Worm (Caenorhabditis elegans): ENCODE data around the gene ZC178.2.
A peak's percentile ranks its signal among the peaks of the same experiment; 100 is the strongest.

Gene ZC178.2

DNA sequence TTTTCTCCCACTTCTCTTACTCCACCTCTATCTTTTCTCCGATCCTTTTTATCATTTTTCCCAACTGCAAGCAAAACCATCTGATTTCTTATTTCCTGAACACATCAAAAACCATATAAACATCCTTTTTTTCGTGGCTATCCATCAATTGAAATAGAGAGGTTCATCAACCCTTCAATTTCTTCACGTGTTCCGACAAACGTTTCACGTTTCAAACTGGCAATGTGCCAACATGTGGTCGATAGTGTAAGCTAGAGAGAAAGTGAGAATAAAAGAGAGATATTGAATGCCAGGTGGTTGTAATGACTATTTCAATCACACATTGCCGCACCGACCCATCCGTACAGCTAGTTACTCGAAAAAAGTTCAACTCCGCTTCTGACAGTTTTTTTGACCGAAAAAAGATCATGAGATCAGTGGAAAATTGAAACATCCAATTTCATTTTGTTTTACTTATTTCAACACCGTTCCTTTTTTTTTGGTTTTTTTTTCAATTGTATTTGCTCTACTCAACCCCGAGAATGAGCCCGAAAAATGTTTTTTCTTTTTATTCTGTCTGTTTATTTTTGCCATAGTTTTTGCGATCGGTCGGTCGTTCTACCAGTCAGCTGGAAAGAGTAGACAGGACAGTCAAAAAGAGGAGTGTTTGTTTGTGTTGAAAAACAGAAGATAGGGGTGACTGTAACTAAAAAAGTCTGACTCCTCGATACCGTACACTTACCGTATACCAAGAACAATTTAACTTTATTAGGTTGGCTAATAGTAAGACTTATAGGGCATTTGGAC lies 53.0 kb downstream of the ZC178.2 start:
- TF ChIP-seq lsy-12 (tag; optimal IDR thresholded peaks at IDR 0.05): no peak
- TF ChIP-seq ama-1 (optimal IDR thresholded peaks at IDR 0.05): no peak
- peak; percentile 51 for TF ChIP-seq egl-5 (tag; optimal IDR thresholded peaks at IDR 0.05)
- TF ChIP-seq pqm-1 (tag; optimal IDR thresholded peaks at IDR 0.05): no peak
- no peak for TF ChIP-seq hmg-11 (tag; optimal IDR thresholded peaks at IDR 0.05)
- TF ChIP-seq aly-2 (tag; optimal IDR thresholded peaks at IDR 0.05): no peak
- no peak for TF ChIP-seq egl-27 (tag; optimal IDR thresholded peaks at IDR 0.05)
- TF ChIP-seq ceh-9 (tag; optimal IDR thresholded peaks at IDR 0.05): no peak
- no peak for TF ChIP-seq nhr-76 (tag; optimal IDR thresholded peaks at IDR 0.05)
- TF ChIP-seq sea-2 (GFP tag; optimal IDR thresholded peaks at IDR 0.05): no peak
- TF ChIP-seq nhr-77 (tag; optimal IDR thresholded peaks at IDR 0.05): no peak
- no peak for TF ChIP-seq nhr-28 (tag; optimal IDR thresholded peaks at IDR 0.05)
- no peak for TF ChIP-seq jun-1 (tag; optimal IDR thresholded peaks at IDR 0.05)
- TF ChIP-seq ceh-82 (tag; optimal IDR thresholded peaks at IDR 0.05): no peak
- no peak for TF ChIP-seq elt-3 (tag; optimal IDR thresholded peaks at IDR 0.05)
- peak; percentile 48 for TF ChIP-seq nhr-43 (tag; optimal IDR thresholded peaks at IDR 0.05; ENCODE audit: poor library complexity, severe bottlenecking)
- no peak for TF ChIP-seq snpc-4 (tag; optimal IDR thresholded peaks at IDR 0.05)
- TF ChIP-seq unc-62 (GFP tag; optimal IDR thresholded peaks at IDR 0.05): peak; percentile 24
- no peak for TF ChIP-seq elt-2 (tag; optimal IDR thresholded peaks at IDR 0.05)
- TF ChIP-seq ztf-4 (tag; optimal IDR thresholded peaks at IDR 0.05): no peak
- no peak for TF ChIP-seq R02D3.7 (tag; optimal IDR thresholded peaks at IDR 0.05)
- no peak for TF ChIP-seq nhr-67 (tag; optimal IDR thresholded peaks at IDR 0.05)
- TF ChIP-seq unc-39 (tag; optimal IDR thresholded peaks at IDR 0.05): no peak
- no peak for TF ChIP-seq daf-12 (tag; optimal IDR thresholded peaks at IDR 0.05)
- TF ChIP-seq zag-1 (tag; optimal IDR thresholded peaks at IDR 0.05): no peak
- TF ChIP-seq skn-1 (tag; optimal IDR thresholded peaks at IDR 0.05): no peak
- TF ChIP-seq lin-15B (tag; optimal IDR thresholded peaks at IDR 0.05): no peak
- TF ChIP-seq nhr-12 (tag; optimal IDR thresholded peaks at IDR 0.05): no peak
- TF ChIP-seq elt-1 (tag; optimal IDR thresholded peaks at IDR 0.05): no peak
- TF ChIP-seq fkh-2 (tag; optimal IDR thresholded peaks at IDR 0.05): no peak
- no peak for TF ChIP-seq nhr-11 (tag; optimal IDR thresholded peaks at IDR 0.05)
- no peak for TF ChIP-seq tbx-2 (tag; optimal IDR thresholded peaks at IDR 0.05)
- no peak for TF ChIP-seq nhr-237 (tag; optimal IDR thresholded peaks at IDR 0.05)
- peak; percentile 6 for TF ChIP-seq nfya-1 (tag; optimal IDR thresholded peaks at IDR 0.05; ENCODE audit: insufficient read depth)
- peak; percentile 45 for TF ChIP-seq lin-39 (tag; optimal IDR thresholded peaks at IDR 0.05)
- TF ChIP-seq mml-1 (tag; optimal IDR thresholded peaks at IDR 0.05): no peak
- TF ChIP-seq ZK546.5 (tag; optimal IDR thresholded peaks at IDR 0.05): no peak
- peak; percentile 73 for TF ChIP-seq pha-4 (tag; optimal IDR thresholded peaks at IDR 0.05)
- TF ChIP-seq nhr-23 (tag; optimal IDR thresholded peaks at IDR 0.05): peak; percentile 25
- TF ChIP-seq mdl-1 (tag; optimal IDR thresholded peaks at IDR 0.05): no peak
- TF ChIP-seq ztf-11 (tag; optimal IDR thresholded peaks at IDR 0.05): no peak
- TF ChIP-seq fkh-10 (GFP tag; optimal IDR thresholded peaks at IDR 0.05): no peak
- TF ChIP-seq ceh-16 (tag; optimal IDR thresholded peaks at IDR 0.05): no peak
- no peak for TF ChIP-seq ceh-28 (tag; optimal IDR thresholded peaks at IDR 0.05)
- no peak for TF ChIP-seq eor-1 (tag; optimal IDR thresholded peaks at IDR 0.05)
- TF ChIP-seq nhr-25 (tag; optimal IDR thresholded peaks at IDR 0.05): no peak

DNA sequence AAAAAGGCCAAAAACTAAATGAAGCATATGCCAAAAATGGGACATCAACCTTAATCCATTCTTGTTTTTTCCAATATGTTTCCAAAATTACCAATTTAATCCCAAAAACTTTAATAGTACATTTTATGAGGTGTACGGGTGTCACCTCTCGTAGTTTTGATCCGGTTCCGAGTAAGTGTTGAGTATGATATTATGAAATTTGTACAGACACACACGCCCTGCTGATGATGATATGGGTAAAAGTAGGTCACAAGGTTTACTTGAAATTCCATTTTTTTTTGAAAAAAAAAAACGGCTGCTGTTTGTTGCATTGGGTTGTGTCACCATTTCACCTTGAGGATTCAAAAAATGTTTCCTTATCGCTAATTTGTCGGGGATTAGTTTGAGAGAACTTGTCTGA lies 53.9 kb downstream of the ZC178.2 start:
- TF ChIP-seq R02D3.7 (tag; optimal IDR thresholded peaks at IDR 0.05): no peak
- TF ChIP-seq nhr-237 (tag; optimal IDR thresholded peaks at IDR 0.05): no peak
- no peak for TF ChIP-seq elt-1 (tag; optimal IDR thresholded peaks at IDR 0.05)
- peak in 1 of 3 experiments; percentile 46 for TF ChIP-seq elt-3 (tag; optimal IDR thresholded peaks at IDR 0.05)
- no peak for TF ChIP-seq jun-1 (tag; optimal IDR thresholded peaks at IDR 0.05)
- TF ChIP-seq nhr-23 (tag; optimal IDR thresholded peaks at IDR 0.05): peak; percentile 10
- TF ChIP-seq elt-2 (tag; optimal IDR thresholded peaks at IDR 0.05): no peak
- TF ChIP-seq nhr-25 (tag; optimal IDR thresholded peaks at IDR 0.05): peak; percentile 6
- TF ChIP-seq zag-1 (tag; optimal IDR thresholded peaks at IDR 0.05): no peak
- no peak for TF ChIP-seq snpc-4 (tag; optimal IDR thresholded peaks at IDR 0.05)
- TF ChIP-seq nfya-1 (tag; optimal IDR thresholded peaks at IDR 0.05; ENCODE audit: insufficient read depth): no peak
